Worm (Caenorhabditis elegans): ENCODE measurements around the gene clec-217.

Gene clec-217

DNA sequence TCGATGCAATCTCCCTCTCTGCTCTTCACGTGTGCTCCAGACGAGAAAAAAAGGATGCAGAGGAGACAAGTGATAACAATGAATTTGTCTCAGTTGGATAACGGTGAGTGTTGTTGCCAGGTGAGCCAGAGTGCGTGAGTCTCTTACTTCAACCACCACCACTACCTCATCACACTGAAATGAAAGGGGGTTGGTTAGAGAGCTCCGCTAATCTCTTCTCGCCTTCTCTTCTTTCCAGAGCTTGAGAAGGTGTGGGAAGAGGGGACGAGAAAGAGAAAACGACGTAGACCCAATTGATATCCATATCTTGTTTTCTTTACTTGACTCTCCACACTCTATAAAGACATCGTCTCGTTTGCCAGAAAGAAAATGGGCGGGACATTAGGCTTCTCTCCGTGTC lies 12.7 kb upstream of the clec-217 start:
- TF ChIP-seq fkh-8 (tag; optimal IDR thresholded peaks at IDR 0.05) (peak; percentile 69), vab-15 (tag; optimal IDR thresholded peaks at IDR 0.05) (no peak), rnt-1 (tag; optimal IDR thresholded peaks at IDR 0.05) (no peak), dsc-1 (tag; optimal IDR thresholded peaks at IDR 0.05) (peak; percentile 8), ces-1 (GFP tag; optimal IDR thresholded peaks at IDR 0.05) (no peak), egl-13 (tag; optimal IDR thresholded peaks at IDR 0.05) (no peak), nhr-28 (tag; optimal IDR thresholded peaks at IDR 0.05) (no peak), mef-2 (tag; optimal IDR thresholded peaks at IDR 0.05) (no peak), nhr-71 (tag; optimal IDR thresholded peaks at IDR 0.05) (peak; percentile 8), C34B4.2 (tag; optimal IDR thresholded peaks at IDR 0.05) (no peak), sox-4 (tag; optimal IDR thresholded peaks at IDR 0.05) (peak; percentile 12), lsy-2 (tag; optimal IDR thresholded peaks at IDR 0.05) (no peak), pag-3 (tag; optimal IDR thresholded peaks at IDR 0.05; ENCODE audit: borderline replicate concordance, insufficient read depth) (no peak)

DNA sequence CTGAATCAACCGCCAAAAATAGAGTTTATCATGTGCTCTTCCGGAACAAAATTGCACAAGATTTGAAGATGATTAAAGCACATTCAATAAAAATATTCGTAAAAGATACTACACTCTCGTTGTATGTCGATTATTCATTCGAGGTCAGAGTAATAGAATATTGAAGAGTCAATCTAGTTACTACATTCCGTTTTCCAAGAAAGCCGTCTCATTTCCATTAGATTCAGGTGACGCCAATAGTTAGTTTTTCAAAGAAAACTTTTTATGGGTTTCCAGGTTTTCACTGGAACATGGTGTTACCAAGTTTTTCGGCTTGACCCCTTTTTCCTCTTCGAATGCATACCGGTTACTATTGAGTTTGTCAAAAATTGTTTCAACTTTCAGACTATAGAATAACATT lies 11.9 kb upstream of the clec-217 start:
- TF ChIP-seq sox-4 (tag; optimal IDR thresholded peaks at IDR 0.05): peak; percentile 32
- no peak for TF ChIP-seq C16A3.4 (tag; optimal IDR thresholded peaks at IDR 0.05)
- TF ChIP-seq egl-13 (tag; optimal IDR thresholded peaks at IDR 0.05): peak; percentile 22
- no peak for TF ChIP-seq mep-1 (tag; optimal IDR thresholded peaks at IDR 0.05)
- TF ChIP-seq skn-1 (tag; optimal IDR thresholded peaks at IDR 0.05): no peak
- TF ChIP-seq snpc-4 (tag; optimal IDR thresholded peaks at IDR 0.05): no peak
- TF ChIP-seq nhr-12 (tag; optimal IDR thresholded peaks at IDR 0.05): no peak
- no peak for TF ChIP-seq hlh-4 (tag; optimal IDR thresholded peaks at IDR 0.05)
- TF ChIP-seq nhr-76 (tag; optimal IDR thresholded peaks at IDR 0.05): no peak
- TF ChIP-seq tlp-1 (tag; optimal IDR thresholded peaks at IDR 0.05): no peak
- TF ChIP-seq aly-2 (tag; optimal IDR thresholded peaks at IDR 0.05): no peak
- no peak for TF ChIP-seq mef-2 (tag; optimal IDR thresholded peaks at IDR 0.05)
- no peak for TF ChIP-seq aha-1 (tag; optimal IDR thresholded peaks at IDR 0.05)
- no peak for TF ChIP-seq fkh-10 (GFP tag; optimal IDR thresholded peaks at IDR 0.05)
- no peak for TF ChIP-seq egl-27 (tag; optimal IDR thresholded peaks at IDR 0.05)
- no peak for TF ChIP-seq sup-37 (GFP tag; optimal IDR thresholded peaks at IDR 0.05)
- no peak for TF ChIP-seq unc-30 (tag; optimal IDR thresholded peaks at IDR 0.05)
- no peak for TF ChIP-seq rnt-1 (tag; optimal IDR thresholded peaks at IDR 0.05)
- peak; percentile 16 for TF ChIP-seq lin-14 (GFP tag; optimal IDR thresholded peaks at IDR 0.05)
- TF ChIP-seq dsc-1 (tag; optimal IDR thresholded peaks at IDR 0.05): peak; percentile 46
- TF ChIP-seq pax-3 (tag; optimal IDR thresholded peaks at IDR 0.05): no peak
- no peak for TF ChIP-seq nhr-11 (tag; optimal IDR thresholded peaks at IDR 0.05)
- TF ChIP-seq snu-23 (GFP tag; optimal IDR thresholded peaks at IDR 0.05): no peak
- no peak for TF ChIP-seq efl-3 (GFP tag; optimal IDR thresholded peaks at IDR 0.05)
- TF ChIP-seq zag-1 (tag; optimal IDR thresholded peaks at IDR 0.05): no peak
- peak; percentile 41 for TF ChIP-seq nhr-47 (tag; optimal IDR thresholded peaks at IDR 0.05)
- no peak for TF ChIP-seq hlh-17 (GFP tag; optimal IDR thresholded peaks at IDR 0.05; ENCODE audit: borderline replicate concordance)
- TF ChIP-seq jun-1 (tag; optimal IDR thresholded peaks at IDR 0.05): no peak
- TF ChIP-seq lsy-2 (tag; optimal IDR thresholded peaks at IDR 0.05): peak in 1 of 2 experiments; percentile 1
- TF ChIP-seq xbp-1 (tag; optimal IDR thresholded peaks at IDR 0.05): no peak
- TF ChIP-seq hpl-2 (GFP tag; optimal IDR thresholded peaks at IDR 0.05): no peak
- TF ChIP-seq ceh-82 (tag; optimal IDR thresholded peaks at IDR 0.05): no peak
- no peak for TF ChIP-seq ceh-90 (tag; optimal IDR thresholded peaks at IDR 0.05)
- TF ChIP-seq fkh-8 (tag; optimal IDR thresholded peaks at IDR 0.05): peak; percentile 77
- no peak for TF ChIP-seq efl-1 (optimal IDR thresholded peaks at IDR 0.05)
- no peak for TF ChIP-seq efl-1 (GFP tag; optimal IDR thresholded peaks at IDR 0.05 in 1 of 2)
- TF ChIP-seq lin-13 (GFP tag; optimal IDR thresholded peaks at IDR 0.05): no peak
- no peak for TF ChIP-seq C04F5.9 (tag; optimal IDR thresholded peaks at IDR 0.05)
- no peak for TF ChIP-seq blmp-1 (tag; optimal IDR thresholded peaks at IDR 0.05)
- TF ChIP-seq Y116A8C.19 (tag; optimal IDR thresholded peaks at IDR 0.05; ENCODE audit: borderline replicate concordance): no peak
- no peak for TF ChIP-seq lin-35 (GFP tag; optimal IDR thresholded peaks at IDR 0.05)
- TF ChIP-seq zip-4 (GFP tag; optimal IDR thresholded peaks at IDR 0.05): no peak
- TF ChIP-seq pag-3 (tag; optimal IDR thresholded peaks at IDR 0.05; ENCODE audit: borderline replicate concordance, insufficient read depth): no peak
- TF ChIP-seq pqm-1 (tag; optimal IDR thresholded peaks at IDR 0.05): no peak
- no peak for TF ChIP-seq unc-98 (GFP tag; IDR thresholded peaks at IDR 0.05)
- peak; percentile 51 for TF ChIP-seq nhr-71 (tag; optimal IDR thresholded peaks at IDR 0.05)
- TF ChIP-seq vab-15 (tag; optimal IDR thresholded peaks at IDR 0.05): no peak
- TF ChIP-seq lir-3 (tag; optimal IDR thresholded peaks at IDR 0.05; ENCODE audit: poor library complexity): no peak

All from whole organism, L1 larva.